ENCODE assay signal across 1 fruit fly cellular context in the genomic region with DNA sequence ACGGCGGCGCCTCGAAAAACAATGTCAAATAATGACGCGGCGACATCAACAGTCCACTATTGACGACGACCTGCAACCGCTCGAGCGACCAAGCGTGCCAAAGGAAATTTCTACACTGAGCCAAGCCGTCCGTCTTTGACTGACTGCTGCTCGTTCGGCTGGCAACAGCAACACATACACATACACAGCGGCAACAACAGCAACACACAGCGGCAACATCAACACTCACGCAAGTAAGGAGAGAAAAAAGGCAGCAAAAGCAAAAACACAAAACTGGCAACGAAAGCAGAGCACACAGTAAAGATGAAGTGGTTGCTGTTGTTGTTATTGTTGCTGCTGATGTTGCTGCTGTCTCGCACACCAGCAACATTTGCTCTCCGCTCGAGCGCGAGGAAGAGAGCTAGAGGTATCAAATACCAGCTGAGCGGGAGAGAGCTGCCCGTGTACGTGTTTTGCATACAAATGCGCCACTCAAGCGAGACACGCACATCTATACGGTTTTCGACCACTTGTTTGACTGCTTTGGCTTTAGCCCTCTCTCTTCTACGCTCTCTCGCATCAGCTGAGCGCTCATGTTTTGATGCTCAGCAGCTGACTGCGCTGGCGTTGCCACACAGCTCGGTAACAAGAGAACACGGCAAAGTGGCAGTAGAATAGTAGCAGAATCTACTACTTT.
TF ChIP-seq lines count a peak whose summit lies in the region.

No protein-coding gene starts in this region.

TF ChIP-seq in whole organism, embryonic, 481 proteins besides CTCF, POLR2A, EP300 and RAD21 (continued from another document and continues in another):
- peak; percentile 68 for TF ChIP-seq caup (GFP tag; optimal IDR thresholded peaks at IDR 0.05; lab: Kevin White, UChicago; ENCODE audit: severe bottlenecking)
- TF ChIP-seq CHES-1-like (GFP tag; optimal IDR thresholded peaks at IDR 0.05; lab: Kevin White, UChicago), result peak; percentile 8
- peak; percentile 59 for TF ChIP-seq mirr (GFP tag; optimal IDR thresholded peaks at IDR 0.05; lab: Kevin White, UChicago)
- TF ChIP-seq CG12942 (GFP tag; optimal IDR thresholded peaks at IDR 0.05; lab: Kevin White, UChicago), result no peak
- no peak for TF ChIP-seq Dad (GFP tag; optimal IDR thresholded peaks at IDR 0.05; lab: Kevin White, UChicago)
- no peak for TF ChIP-seq dm (GFP tag; optimal IDR thresholded peaks at IDR 0.05; lab: Kevin White, UChicago)
- TF ChIP-seq CG17802 (tag; optimal IDR thresholded peaks at IDR 0.05; lab: Kevin White, UChicago), result no peak
- peak; percentile 90 for TF ChIP-seq pros (GFP tag; optimal IDR thresholded peaks at IDR 0.05; lab: Kevin White, UChicago)
- no peak for TF ChIP-seq chif (GFP tag; optimal IDR thresholded peaks at IDR 0.05; lab: Kevin White, UChicago)
- TF ChIP-seq onecut (GFP tag; IDR thresholded peaks at IDR 0.05; lab: Robert Waterston, UW), result no peak
- TF ChIP-seq CG31388 (GFP tag; optimal IDR thresholded peaks at IDR 0.05; lab: Kevin White, UChicago), result no peak
- TF ChIP-seq Atf-2 (GFP tag; optimal IDR thresholded peaks at IDR 0.05; lab: Kevin White, UChicago), result no peak
- TF ChIP-seq Nf-YC (tag; optimal IDR thresholded peaks at IDR 0.05; lab: Kevin White, UChicago), result peak; percentile 58
- peak; percentile 4 for TF ChIP-seq nmo (GFP tag; optimal IDR thresholded peaks at IDR 0.05; lab: Kevin White, UChicago)
- TF ChIP-seq slbo (GFP tag; IDR thresholded peaks at IDR 0.05; lab: Robert Waterston, UW), result peak; percentile 29; the same call in 1 of the 2 replicates
- TF ChIP-seq CG2875 (GFP tag; optimal IDR thresholded peaks at IDR 0.05; lab: Kevin White, UChicago), result peak; percentile 13
- peak; percentile 15 for TF ChIP-seq Xbp1 (GFP tag; optimal IDR thresholded peaks at IDR 0.05; lab: Kevin White, UChicago)
- no peak for TF ChIP-seq Ets97D (GFP tag; optimal IDR thresholded peaks at IDR 0.05; lab: Kevin White, UChicago)
- peak; percentile 52; the same call in 1 of the 2 replicates for TF ChIP-seq bbx (GFP tag; IDR thresholded peaks at IDR 0.05; lab: Robert Waterston, UW; ENCODE audit: partially characterized antibody)
- TF ChIP-seq Hr39 (optimal IDR thresholded peaks at IDR 0.05; lab: Kevin White, UChicago), result no peak
- TF ChIP-seq Ets65A (GFP tag; lab: Kevin White, UChicago), result no peak
- TF ChIP-seq zf30C (GFP tag; optimal IDR thresholded peaks at IDR 0.05; lab: Kevin White, UChicago), result peak; percentile 77
- TF ChIP-seq CG10274 (GFP tag; optimal IDR thresholded peaks at IDR 0.05; lab: Kevin White, UChicago), result no peak
- no peak for TF ChIP-seq ind (GFP tag; optimal IDR thresholded peaks at IDR 0.05; lab: Kevin White, UChicago)
- TF ChIP-seq yki (optimal IDR thresholded peaks at IDR 0.05; lab: Kevin White, UChicago), result peak; percentile 96
- no peak for TF ChIP-seq sc (optimal IDR thresholded peaks at IDR 0.05; lab: Kevin White, UChicago)
- no peak for TF ChIP-seq sc (GFP tag; optimal IDR thresholded peaks at IDR 0.05; lab: Kevin White, UChicago)
- no peak for TF ChIP-seq CG15011 (GFP tag; optimal IDR thresholded peaks at IDR 0.05; lab: Kevin White, UChicago)
- no peak for TF ChIP-seq ara (GFP tag; IDR thresholded peaks at IDR 0.05; lab: Robert Waterston, UW)
- peak; percentile 82 for TF ChIP-seq sna (GFP tag; IDR thresholded peaks at IDR 0.05; lab: Robert Waterston, UW; ENCODE audit: partially characterized antibody)
- TF ChIP-seq ssp (GFP tag; IDR thresholded peaks at IDR 0.05; lab: Robert Waterston, UW), result no peak
- TF ChIP-seq gcm (GFP tag; optimal IDR thresholded peaks at IDR 0.05; lab: Kevin White, UChicago), result peak; percentile 56
- TF ChIP-seq ci (GFP tag; IDR thresholded peaks at IDR 0.05; lab: Robert Waterston, UW), result peak; percentile 74
- peak; percentile 79 to 97 for TF ChIP-seq crp (GFP tag; optimal IDR thresholded peaks at IDR 0.05; lab: Kevin White, UChicago)
- TF ChIP-seq CG13287 (GFP tag; IDR thresholded peaks at IDR 0.05; lab: Robert Waterston, UW; ENCODE audit: partially characterized antibody), result peak; percentile 80
- no peak for TF ChIP-seq CG3726 (GFP tag; IDR thresholded peaks at IDR 0.05; lab: Robert Waterston, UW)
- no peak for TF ChIP-seq repo (GFP tag; optimal IDR thresholded peaks at IDR 0.05; lab: Kevin White, UChicago)
- TF ChIP-seq Hr51 (GFP tag; optimal IDR thresholded peaks at IDR 0.05; lab: Kevin White, UChicago), result peak in 1 of 2 experiments; percentile 53
- no peak for TF ChIP-seq klu (GFP tag; IDR thresholded peaks at IDR 0.05; lab: Robert Waterston, UW)
- peak; percentile 47 for TF ChIP-seq stwl (tag; optimal IDR thresholded peaks at IDR 0.05; lab: Kevin White, UChicago)
- no peak for TF ChIP-seq CG4707 (GFP tag; optimal IDR thresholded peaks at IDR 0.05; lab: Kevin White, UChicago)
- TF ChIP-seq CG4360 (GFP tag; IDR thresholded peaks at IDR 0.05; lab: Robert Waterston, UW), result peak; percentile 98
- peak; percentile 20 for TF ChIP-seq HmgD (GFP tag; optimal IDR thresholded peaks at IDR 0.05; lab: Kevin White, UChicago)
- peak; percentile 63; the same call in 1 of the 3 replicates for TF ChIP-seq mld (GFP tag; IDR thresholded peaks at IDR 0.05; lab: Robert Waterston, UW; ENCODE audit: partially characterized antibody)
- TF ChIP-seq ab (GFP tag; optimal IDR thresholded peaks at IDR 0.05; lab: Kevin White, UChicago), result no peak
- no peak for TF ChIP-seq H15 (GFP tag; IDR thresholded peaks at IDR 0.05; lab: Robert Waterston, UW)
- no peak for TF ChIP-seq ewg (GFP tag; optimal IDR thresholded peaks at IDR 0.05; lab: Kevin White, UChicago)
- no peak for TF ChIP-seq CG15601 (tag; optimal IDR thresholded peaks at IDR 0.05; lab: Kevin White, UChicago)
- TF ChIP-seq fu2 (GFP tag; optimal IDR thresholded peaks at IDR 0.05; lab: Kevin White, UChicago), result no peak
- TF ChIP-seq CG15479 (GFP tag; optimal IDR thresholded peaks at IDR 0.05; lab: Kevin White, UChicago), result peak; percentile 78
- no peak for TF ChIP-seq CG11085 (GFP tag; IDR thresholded peaks at IDR 0.05; lab: Robert Waterston, UW)
- TF ChIP-seq pfk (GFP tag; optimal IDR thresholded peaks at IDR 0.05; lab: Kevin White, UChicago), result peak; percentile 5
- TF ChIP-seq hth (optimal IDR thresholded peaks at IDR 0.05; lab: Kevin White, UChicago), result no peak
- no peak; the same call in 2 of the 3 replicates for TF ChIP-seq B-H1 (GFP tag; IDR thresholded peaks at IDR 0.05; lab: Robert Waterston, UW)
- no peak for TF ChIP-seq CG30403 (GFP tag; optimal IDR thresholded peaks at IDR 0.05; lab: Kevin White, UChicago)
- no peak for TF ChIP-seq CG8944 (GFP tag; optimal IDR thresholded peaks at IDR 0.05; lab: Kevin White, UChicago)
- TF ChIP-seq CG6654 (GFP tag; optimal IDR thresholded peaks at IDR 0.05; lab: Kevin White, UChicago), result no peak
- no peak for TF ChIP-seq lov (optimal IDR thresholded peaks at IDR 0.05; lab: Kevin White, UChicago)
- TF ChIP-seq lov (GFP tag; IDR thresholded peaks at IDR 0.05; lab: Robert Waterston, UW), result peak; percentile 68; the same call in 1 of the 3 replicates
- no peak for TF ChIP-seq CG7556 (GFP tag; optimal IDR thresholded peaks at IDR 0.05; lab: Kevin White, UChicago)
- no peak for TF ChIP-seq slp2 (GFP tag; optimal IDR thresholded peaks at IDR 0.05; lab: Kevin White, UChicago)
- TF ChIP-seq sim (GFP tag; IDR thresholded peaks at IDR 0.05; lab: Robert Waterston, UW), result no peak
- peak; percentile 42 for TF ChIP-seq odd (GFP tag; optimal IDR thresholded peaks at IDR 0.05; lab: Kevin White, UChicago)
- TF ChIP-seq CG2202 (tag; optimal IDR thresholded peaks at IDR 0.05; lab: Kevin White, UChicago), result peak; percentile 19
- TF ChIP-seq CG10366 (GFP tag; IDR thresholded peaks at IDR 0.05; lab: Robert Waterston, UW), result no peak
- no peak for TF ChIP-seq zfh2 (GFP tag; optimal IDR thresholded peaks at IDR 0.05; lab: Kevin White, UChicago)
- peak; percentile 7 for TF ChIP-seq CG17912 (GFP tag; optimal IDR thresholded peaks at IDR 0.05; lab: Kevin White, UChicago)
- no peak for TF ChIP-seq Lhr (GFP tag; optimal IDR thresholded peaks at IDR 0.05; lab: Kevin White, UChicago)
- no peak for TF ChIP-seq CG5245 (GFP tag; optimal IDR thresholded peaks at IDR 0.05; lab: Kevin White, UChicago)
- peak; percentile 15 for TF ChIP-seq NfI (GFP tag; optimal IDR thresholded peaks at IDR 0.05; lab: Kevin White, UChicago)
- no peak for TF ChIP-seq CG4404 (GFP tag; IDR thresholded peaks at IDR 0.05; lab: Robert Waterston, UW)
- TF ChIP-seq sima (GFP tag; optimal IDR thresholded peaks at IDR 0.05; lab: Kevin White, UChicago), result no peak
- TF ChIP-seq CG2712 (tag; optimal IDR thresholded peaks at IDR 0.05; lab: Kevin White, UChicago), result peak; percentile 34
- TF ChIP-seq CG15514 (GFP tag; optimal IDR thresholded peaks at IDR 0.05; lab: Kevin White, UChicago), result peak; percentile 15
- no peak for TF ChIP-seq CG3065 (GFP tag; optimal IDR thresholded peaks at IDR 0.05; lab: Kevin White, UChicago)
- TF ChIP-seq Usf (GFP tag; optimal IDR thresholded peaks at IDR 0.05; lab: Kevin White, UChicago), result no peak
- TF ChIP-seq salm (tag; optimal IDR thresholded peaks at IDR 0.05; lab: Kevin White, UChicago), result peak; percentile 17
- no peak for TF ChIP-seq CG4730 (GFP tag; IDR thresholded peaks at IDR 0.05; lab: Robert Waterston, UW)
- no peak for TF ChIP-seq tup (GFP tag; optimal IDR thresholded peaks at IDR 0.05; lab: Kevin White, UChicago)
- TF ChIP-seq ftz-f1 (GFP tag; optimal IDR thresholded peaks at IDR 0.05; lab: Kevin White, UChicago), result peak; percentile 59
- no peak for TF ChIP-seq CG33557 (GFP tag; optimal IDR thresholded peaks at IDR 0.05; lab: Kevin White, UChicago)
- TF ChIP-seq CG9797 (GFP tag; optimal IDR thresholded peaks at IDR 0.05; lab: Kevin White, UChicago), result no peak
- TF ChIP-seq gce (GFP tag; IDR thresholded peaks at IDR 0.05; lab: Robert Waterston, UW), result peak; percentile 43; the same call in 2 of the 3 replicates
- no peak for TF ChIP-seq cas (GFP tag; IDR thresholded peaks at IDR 0.05; lab: Robert Waterston, UW)
- TF ChIP-seq CG12769 (tag; optimal IDR thresholded peaks at IDR 0.05; lab: Kevin White, UChicago), result peak; percentile 61
- TF ChIP-seq CG11247 (GFP tag; IDR thresholded peaks at IDR 0.05; lab: Robert Waterston, UW), result peak; percentile 42; the same call in 1 of the 2 replicates
- TF ChIP-seq CG4617 (GFP tag; optimal IDR thresholded peaks at IDR 0.05; lab: Kevin White, UChicago; ENCODE audit: borderline replicate concordance), result no peak
- TF ChIP-seq Antp (GFP tag; optimal IDR thresholded peaks at IDR 0.05; lab: Kevin White, UChicago), result no peak
- peak; percentile 38 for TF ChIP-seq CG10147 (GFP tag; optimal IDR thresholded peaks at IDR 0.05; lab: Kevin White, UChicago)
- TF ChIP-seq cad (GFP tag; optimal IDR thresholded peaks at IDR 0.05; lab: Kevin White, UChicago), result no peak
- no peak for TF ChIP-seq pum (GFP tag; optimal IDR thresholded peaks at IDR 0.05; lab: Kevin White, UChicago)
- TF ChIP-seq Dbx (GFP tag; IDR thresholded peaks at IDR 0.05; lab: Robert Waterston, UW), result 0 out of 3 replicates have a peak, but pooled peaks have one; percentile 38
- peak; percentile 63 for TF ChIP-seq Hmr (GFP tag; optimal IDR thresholded peaks at IDR 0.05; lab: Kevin White, UChicago)
- peak; percentile 50 for TF ChIP-seq sug (tag; optimal IDR thresholded peaks at IDR 0.05; lab: Kevin White, UChicago)
- TF ChIP-seq CG12155 (GFP tag; optimal IDR thresholded peaks at IDR 0.05; lab: Kevin White, UChicago), result peak; percentile 25
- no peak for TF ChIP-seq D19B (GFP tag; optimal IDR thresholded peaks at IDR 0.05; lab: Kevin White, UChicago)
- TF ChIP-seq sens-2 (GFP tag; IDR thresholded peaks at IDR 0.05; lab: Robert Waterston, UW), result no peak
- no peak for TF ChIP-seq lmd (GFP tag; IDR thresholded peaks at IDR 0.05; lab: Robert Waterston, UW)
- TF ChIP-seq ato (GFP tag; IDR thresholded peaks at IDR 0.05; lab: Robert Waterston, UW; ENCODE audit: partially characterized antibody), result peak; percentile 15; the same call in 1 of the 2 replicates
- no peak for TF ChIP-seq zfh1 (GFP tag; IDR thresholded peaks at IDR 0.05; lab: Robert Waterston, UW)
- TF ChIP-seq CG1602 (GFP tag; optimal IDR thresholded peaks at IDR 0.05; lab: Kevin White, UChicago), result no peak
- no peak for TF ChIP-seq Rx (GFP tag; IDR thresholded peaks at IDR 0.05; lab: Robert Waterston, UW)
- no peak for TF ChIP-seq CG7786 (GFP tag; optimal IDR thresholded peaks at IDR 0.05; lab: Kevin White, UChicago)
- TF ChIP-seq Poxn (GFP tag; IDR thresholded peaks at IDR 0.05; lab: Robert Waterston, UW), result no peak
- peak; percentile 4 for TF ChIP-seq CG8089 (GFP tag; optimal IDR thresholded peaks at IDR 0.05; lab: Kevin White, UChicago)
- no peak for TF ChIP-seq TFAM (GFP tag; optimal IDR thresholded peaks at IDR 0.05; lab: Kevin White, UChicago)
- no peak for TF ChIP-seq shn (GFP tag; optimal IDR thresholded peaks at IDR 0.05; lab: Kevin White, UChicago)
- no peak; the same call in 1 of the 2 replicates for TF ChIP-seq MBD-R2 (GFP tag; IDR thresholded peaks at IDR 0.05; lab: Robert Waterston, UW)
- TF ChIP-seq CG15073 (GFP tag; optimal IDR thresholded peaks at IDR 0.05; lab: Kevin White, UChicago), result no peak
- no peak for TF ChIP-seq CG9437 (GFP tag; optimal IDR thresholded peaks at IDR 0.05; lab: Kevin White, UChicago)
- TF ChIP-seq gro (GFP tag; optimal IDR thresholded peaks at IDR 0.05; lab: Kevin White, UChicago), result no peak
- TF ChIP-seq CG3163 (GFP tag; optimal IDR thresholded peaks at IDR 0.05; lab: Kevin White, UChicago), result peak; percentile 59
- no peak for TF ChIP-seq CG10959 (GFP tag; IDR thresholded peaks at IDR 0.05; lab: Robert Waterston, UW)
- TF ChIP-seq tll (GFP tag; optimal IDR thresholded peaks at IDR 0.05; lab: Kevin White, UChicago), result no peak
- no peak for TF ChIP-seq kay (GFP tag; optimal IDR thresholded peaks at IDR 0.05; lab: Kevin White, UChicago)
- TF ChIP-seq CG17361 (GFP tag; IDR thresholded peaks at IDR 0.05; lab: Robert Waterston, UW), result peak; percentile 29; the same call in 1 of the 3 replicates
- TF ChIP-seq chm (GFP tag; IDR thresholded peaks at IDR 0.05; lab: Robert Waterston, UW), result peak; percentile 77
- TF ChIP-seq ro (GFP tag; IDR thresholded peaks at IDR 0.05; lab: Robert Waterston, UW), result no peak
- no peak for TF ChIP-seq insv (GFP tag; optimal IDR thresholded peaks at IDR 0.05; lab: Kevin White, UChicago)
- no peak for TF ChIP-seq CG7928 (GFP tag; optimal IDR thresholded peaks at IDR 0.05; lab: Kevin White, UChicago)
- no peak for TF ChIP-seq pnt (GFP tag; optimal IDR thresholded peaks at IDR 0.05; lab: Kevin White, UChicago)
- no peak for TF ChIP-seq crc (GFP tag; optimal IDR thresholded peaks at IDR 0.05; lab: Kevin White, UChicago)
- no peak for TF ChIP-seq aop (GFP tag; IDR thresholded peaks at IDR 0.05; lab: Robert Waterston, UW)
- peak; percentile 92 for TF ChIP-seq Med (GFP tag; lab: Kevin White, UChicago)
- no peak for TF ChIP-seq CG11398 (GFP tag; optimal IDR thresholded peaks at IDR 0.05; lab: Kevin White, UChicago)
- peak; percentile 84 for TF ChIP-seq Adf1 (GFP tag; IDR thresholded peaks at IDR 0.05; lab: Robert Waterston, UW)
